Fruit fly (Drosophila melanogaster): Measurements from ENCODE around the gene nom.

The nom gene

dm6 chr3R:8721071-8721470 lies 1.9 kb upstream of the nom start, which contains the start of gene CG8136:
Gene CG8136, plus strand, starts transcription at chr3R:8721371.
- no peak for TF ChIP-seq sug (tag; optimal IDR thresholded peaks at IDR 0.05)
- TF ChIP-seq CG14667 (GFP tag; IDR thresholded peaks at IDR 0.05) = no peak
- TF ChIP-seq zen2 (GFP tag; IDR thresholded peaks at IDR 0.05; ENCODE audit: partially characterized antibody) = no peak

dm6 chr3R:8725179-8725578 lies 2.2 kb downstream of the nom start, which contains the start of gene ouib:
Gene ouib, plus strand, starts transcription at chr3R:8725479.
- TF ChIP-seq Hand (GFP tag; optimal IDR thresholded peaks at IDR 0.05) = no peak
- TF ChIP-seq Sry-δ (GFP tag; optimal IDR thresholded peaks at IDR 0.05) = no peak
- TF ChIP-seq ssp (GFP tag; IDR thresholded peaks at IDR 0.05) = no peak
- TF ChIP-seq CG1602 (GFP tag; optimal IDR thresholded peaks at IDR 0.05) = no peak
- no peak for TF ChIP-seq jigr1 (GFP tag; IDR thresholded peaks at IDR 0.05)
- TF ChIP-seq Ptx1 (GFP tag; IDR thresholded peaks at IDR 0.05) = no peak
- TF ChIP-seq Ssrp (tag; optimal IDR thresholded peaks at IDR 0.05) = no peak
- no peak for TF ChIP-seq Ada2b (GFP tag; IDR thresholded peaks at IDR 0.05)
- no peak for TF ChIP-seq CG10654 (GFP tag; optimal IDR thresholded peaks at IDR 0.05)
- no peak for TF ChIP-seq pita (GFP tag; optimal IDR thresholded peaks at IDR 0.05)
- TF ChIP-seq her (GFP tag; optimal IDR thresholded peaks at IDR 0.05) = no peak
- no peak for TF ChIP-seq CG17829 (tag; optimal IDR thresholded peaks at IDR 0.05)
- no peak for TF ChIP-seq ttk (GFP tag; IDR thresholded peaks at IDR 0.05)
- no peak for TF ChIP-seq CG15479 (GFP tag; optimal IDR thresholded peaks at IDR 0.05)
- no peak for TF ChIP-seq Bgb (GFP tag; IDR thresholded peaks at IDR 0.05; ENCODE audit: partially characterized antibody)

dm6 chr3R:8726632-8727031 lies 3.7 kb downstream of the nom start, which contains the start of gene CG8159:
Gene CG8159, plus strand, starts transcription at chr3R:8726854.
- TF ChIP-seq CG10267 (tag; optimal IDR thresholded peaks at IDR 0.05) = peak; percentile 81
- no peak for TF ChIP-seq CG2202 (tag; optimal IDR thresholded peaks at IDR 0.05)
- no peak for TF ChIP-seq mirr (GFP tag; optimal IDR thresholded peaks at IDR 0.05)
- no peak for TF ChIP-seq Dip2 (GFP tag; IDR thresholded peaks at IDR 0.05)
- TF ChIP-seq pzg (GFP tag; optimal IDR thresholded peaks at IDR 0.05) = peak; percentile 44
- peak; percentile 6 for TF ChIP-seq CG2120 (GFP tag; optimal IDR thresholded peaks at IDR 0.05)
- peak; percentile 24 for TF ChIP-seq Ets65A (GFP tag)
- peak; percentile 62 for TF ChIP-seq CG4617 (GFP tag; optimal IDR thresholded peaks at IDR 0.05; ENCODE audit: borderline replicate concordance)
- no peak for TF ChIP-seq CG15514 (GFP tag; optimal IDR thresholded peaks at IDR 0.05)
- peak in 1 of 2 experiments; percentile 43 for TF ChIP-seq crp (GFP tag; optimal IDR thresholded peaks at IDR 0.05)
- peak; percentile 27 for TF ChIP-seq HmgZ (tag; optimal IDR thresholded peaks at IDR 0.05)
- TF ChIP-seq Dp (GFP tag; optimal IDR thresholded peaks at IDR 0.05) = peak; percentile 63
- no peak for TF ChIP-seq slou (GFP tag; optimal IDR thresholded peaks at IDR 0.05)
- no peak for TF ChIP-seq CG11093 (GFP tag; IDR thresholded peaks at IDR 0.05)
- TF ChIP-seq Rfx (GFP tag; IDR thresholded peaks at IDR 0.05) = 0 out of 2 replicates have a peak, but pooled peaks have one; percentile 15
- TF ChIP-seq sens (GFP tag) = peak; percentile 47
- TF ChIP-seq Elba2 (GFP tag; optimal IDR thresholded peaks at IDR 0.05) = peak; percentile 88
- TF ChIP-seq E2f2 (GFP tag; IDR thresholded peaks at IDR 0.05) = peak; percentile 68
- peak; percentile 35 for TF ChIP-seq Ets97D (GFP tag; optimal IDR thresholded peaks at IDR 0.05)
- TF ChIP-seq inv (GFP tag; IDR thresholded peaks at IDR 0.05; ENCODE audit: partially characterized antibody) = no peak
- TF ChIP-seq Bgb (GFP tag; IDR thresholded peaks at IDR 0.05; ENCODE audit: partially characterized antibody) = 0 out of 2 replicates have a peak, but pooled peaks have one; percentile 6
- peak in 1 of 2 experiments; percentile 90 for TF ChIP-seq insv (GFP tag; optimal IDR thresholded peaks at IDR 0.05)
- peak; percentile 93 for TF ChIP-seq Myb (GFP tag; optimal IDR thresholded peaks at IDR 0.05)
- no peak for TF ChIP-seq CG2129 (GFP tag; IDR thresholded peaks at IDR 0.05; ENCODE audit: partially characterized antibody)
- TF ChIP-seq ci (GFP tag; IDR thresholded peaks at IDR 0.05) = 0 out of 3 replicates have a peak, but pooled peaks have one; percentile 9
- TF ChIP-seq Hand (GFP tag; optimal IDR thresholded peaks at IDR 0.05) = no peak
- peak; percentile 85 for TF ChIP-seq MBD-R2 (GFP tag; IDR thresholded peaks at IDR 0.05)
- peak; percentile 84 for TF ChIP-seq Med (GFP tag)
- peak in 1 of 2 experiments; percentile 94 for TF ChIP-seq Pdp1 (GFP tag; optimal IDR thresholded peaks at IDR 0.05)
- TF ChIP-seq gfzf (GFP tag; optimal IDR thresholded peaks at IDR 0.05) = peak; percentile 7
- TF ChIP-seq stwl (tag; optimal IDR thresholded peaks at IDR 0.05) = peak; percentile 54
- TF ChIP-seq croc (GFP tag; conservative IDR thresholded peaks at IDR 0.05) = no peak

Measured in whole organism, embryonic.